Worm (Caenorhabditis elegans) whole organism, L3 larva: ENCODE results near the gene Y45G5AM.5.

Source experiments
- R02D3.7 ChIP-seq: fragments of 150-350 bp; optimal IDR thresholded peaks from 2 replicates; lab custom pipeline; 2014; ENCODE audit warnings: missing biosample characterization, missing genetic modification characterization
- ZK546.5 ChIP-seq: sonication (generic microtip); optimal IDR thresholded peaks from 2 replicates; lab custom pipeline; 2017; ENCODE audit warnings: missing biosample characterization, missing genetic modification characterization
- ceh-28 ChIP-seq: fragments of 150-350 bp; optimal IDR thresholded peaks from 2 replicates; lab custom pipeline; 2014; ENCODE audit warnings: missing biosample characterization, missing genetic modification reagents, missing genetic modification characterization
- ceh-82 ChIP-seq: fragments of 150-350 bp; optimal IDR thresholded peaks from 2 replicates; lab custom pipeline; 2014; ENCODE audit warnings: missing biosample characterization, missing genetic modification characterization
- ceh-9 ChIP-seq: sonication (generic microtip); optimal IDR thresholded peaks from 2 replicates; lab custom pipeline; 2018; ENCODE audit warnings: missing biosample characterization, missing genetic modification characterization
- daf-12 ChIP-seq: fragments of 150-350 bp; optimal IDR thresholded peaks from 2 replicates; lab custom pipeline; 2014; ENCODE audit warnings: missing biosample characterization, missing genetic modification reagents, missing genetic modification characterization
- egl-27 ChIP-seq: sonication (generic microtip); optimal IDR thresholded peaks from 4 replicates; lab custom pipeline; 2017; ENCODE audit warnings: missing biosample characterization, missing genetic modification reagents, missing genetic modification characterization
- egl-5 ChIP-seq: fragments of 150-350 bp; optimal IDR thresholded peaks from 2 replicates; lab custom pipeline; 2017; ENCODE audit warnings: missing biosample characterization, missing genetic modification reagents, missing genetic modification characterization, inconsistent platforms
- elt-3 ChIP-seq, 3 experiments: fragments of 150-350 bp in 1 of 3; sonication (generic microtip) in 2 of 3; optimal IDR thresholded peaks; 2 replicates in 2 of 3; 4 replicates in 1 of 3; lab custom pipeline; 2014 to 2017; ENCODE audit warnings: missing biosample characterization in 3 of 3, missing genetic modification characterization in 3 of 3
- mdl-1 ChIP-seq: fragments of 150-350 bp; optimal IDR thresholded peaks from 2 replicates; lab custom pipeline; 2014; ENCODE audit warnings: missing biosample characterization, missing genetic modification characterization
- mml-1 ChIP-seq: fragments of 150-350 bp; sonication (generic microtip); optimal IDR thresholded peaks from 3 replicates; lab custom pipeline; 2014; ENCODE audit warnings: missing biosample characterization, missing genetic modification characterization
- nhr-25 ChIP-seq: sonication (generic microtip); optimal IDR thresholded peaks from 2 replicates; lab custom pipeline; 2017; ENCODE audit warnings: missing biosample characterization, missing genetic modification characterization
- nhr-28 ChIP-seq: fragments of 150-350 bp; optimal IDR thresholded peaks from 2 replicates; lab custom pipeline; 2014; ENCODE audit warnings: missing biosample characterization, missing genetic modification characterization
- nhr-43 ChIP-seq: sonication (generic microtip); optimal IDR thresholded peaks from 2 replicates; lab custom pipeline; 2016; ENCODE audit warnings: mild to moderate bottlenecking, missing genetic modification characterization, missing compliant biosample characterization; ENCODE audit not compliant: poor library complexity, severe bottlenecking
- pqm-1 ChIP-seq: fragments of 150-350 bp; optimal IDR thresholded peaks from 2 replicates; lab custom pipeline; 2017; ENCODE audit warnings: missing biosample characterization, missing genetic modification characterization, inconsistent platforms
- sea-2 ChIP-seq: fragments of 150-350 bp; sonication (generic microtip); optimal IDR thresholded peaks from 4 replicates; lab custom pipeline; 2014; ENCODE audit warnings: missing biosample characterization, missing genetic modification reagents, missing genetic modification characterization
- tbx-2 ChIP-seq: sonication (generic microtip); optimal IDR thresholded peaks from 2 replicates; lab custom pipeline; 2016; ENCODE audit warnings: mild to moderate bottlenecking, missing genetic modification characterization, missing compliant biosample characterization
- unc-39 ChIP-seq: sonication (generic microtip); optimal IDR thresholded peaks from 4 replicates; lab custom pipeline; 2017; ENCODE audit warnings: missing biosample characterization, missing genetic modification characterization
- ztf-11 ChIP-seq: fragments of 150-350 bp; optimal IDR thresholded peaks from 2 replicates; lab custom pipeline; 2014; ENCODE audit warnings: missing biosample characterization, missing genetic modification characterization
- ztf-4 ChIP-seq: fragments of 150-350 bp; optimal IDR thresholded peaks from 2 replicates; lab custom pipeline; 2014; ENCODE audit warnings: missing biosample characterization, missing genetic modification characterization

The Y45G5AM.5 gene

DNA sequence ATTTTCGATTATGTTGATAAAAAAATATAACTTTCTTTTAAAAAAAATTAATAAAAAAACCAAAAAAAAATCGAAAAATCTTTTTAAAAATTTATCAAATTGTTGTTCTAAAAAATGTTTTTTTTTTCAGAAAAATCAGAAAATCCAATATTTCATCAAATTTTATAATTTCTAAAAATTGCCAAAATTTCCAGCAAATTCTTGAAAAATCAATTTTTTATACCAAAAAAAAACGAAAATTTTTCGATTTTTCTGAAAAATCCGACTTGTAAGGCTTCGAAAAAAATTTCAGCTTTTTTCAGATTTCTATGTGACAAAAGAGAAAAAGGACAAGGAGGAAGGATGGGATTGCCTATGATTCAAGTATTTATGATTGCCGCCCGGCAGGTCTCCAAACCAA lies 44.2 kb downstream of the Y45G5AM.5 start, which contains the start of gene H43I07.1:
Gene H43I07.1, plus strand, starts transcription at position 301 of the 400 bp plus-strand sequence.
- no peak for TF ChIP-seq pqm-1 (tag; lab: Kevin White, UChicago)
- no peak for TF ChIP-seq ztf-11 (tag; lab: Kevin White, UChicago)
- no peak for TF ChIP-seq ceh-28 (tag; lab: Kevin White, UChicago)
- TF ChIP-seq egl-5: no peak
- TF ChIP-seq mdl-1: no peak
- TF ChIP-seq nhr-28 (tag; lab: Kevin White, UChicago): no peak
- TF ChIP-seq nhr-25 (tag; lab: Kevin White, UChicago): no peak
- TF ChIP-seq daf-12: no peak
- no peak for TF ChIP-seq tbx-2
- TF ChIP-seq ceh-82: no peak
- no peak for TF ChIP-seq sea-2 (GFP tag; lab: Kevin White, UChicago)
- TF ChIP-seq ZK546.5 (tag; lab: Kevin White, UChicago): no peak
- TF ChIP-seq ceh-9 (tag; lab: Kevin White, UChicago): no peak
- no peak for TF ChIP-seq egl-27
- TF ChIP-seq nhr-43 (tag; lab: Kevin White, UChicago): no peak
- TF ChIP-seq ztf-4 (tag; lab: Kevin White, UChicago): no peak
- TF ChIP-seq elt-3 (tag; optimal IDR thresholded peaks at IDR 0.05; lab: Kevin White, UChicago): no peak
- no peak for TF ChIP-seq R02D3.7 (tag; lab: Kevin White, UChicago)
- TF ChIP-seq unc-39 (tag; lab: Kevin White, UChicago): no peak
- TF ChIP-seq mml-1: no peak
